Fruit fly (Drosophila melanogaster) whole organism, adult: Measurements from ENCODE around the gene CG14983.

Experiments
- CG11617 ChIP-seq: fragments of 200-800 bp; sonication (Bioruptor generic); optimal IDR thresholded peaks from 2 replicates; lab custom pipeline; 2017; ENCODE audit warnings: mild to moderate bottlenecking, missing biosample characterization, missing genetic modification reagents, missing genetic modification characterization
- CG12768 ChIP-seq: fragments of 200-800 bp; sonication (Bioruptor generic); optimal IDR thresholded peaks from 2 replicates; lab custom pipeline; 2017; ENCODE audit warnings: missing biosample characterization, missing genetic modification characterization, mild to moderate bottlenecking, moderate library complexity, missing genetic modification reagents
- CG14711 ChIP-seq: fragments of 200-800 bp; sonication (Bioruptor generic); optimal IDR thresholded peaks from 2 replicates; lab custom pipeline; 2018; ENCODE audit warnings: missing biosample characterization, mild to moderate bottlenecking, missing genetic modification characterization, moderate library complexity
- CG1620 ChIP-seq: fragments of 200-800 bp; sonication (Bioruptor generic); optimal IDR thresholded peaks from 2 replicates; lab custom pipeline; 2016; ENCODE audit warnings: missing biosample characterization, missing genetic modification characterization
- CG33017 ChIP-seq: fragments of 200-800 bp; sonication (Bioruptor generic); optimal IDR thresholded peaks from 2 replicates; lab custom pipeline; 2018; ENCODE audit warnings: missing biosample characterization, mild to moderate bottlenecking, missing genetic modification characterization, moderate library complexity
- CG5204 ChIP-seq: fragments of 200-800 bp; sonication (Bioruptor generic); optimal IDR thresholded peaks from 2 replicates; lab custom pipeline; 2016; ENCODE audit warnings: missing biosample characterization, missing genetic modification characterization
- CG7045 ChIP-seq: fragments of 200-800 bp; sonication (Bioruptor generic); optimal IDR thresholded peaks from 2 replicates; lab custom pipeline; 2017; ENCODE audit warnings: missing biosample characterization, mild to moderate bottlenecking, missing genetic modification characterization
- CG7101 ChIP-seq: fragments of 200-800 bp; sonication (Bioruptor generic); optimal IDR thresholded peaks from 2 replicates; lab custom pipeline; 2018; ENCODE audit warnings: missing biosample characterization, mild to moderate bottlenecking, missing genetic modification characterization, moderate library complexity
- Clk ChIP-seq: fragments of 200-800 bp; sonication (Bioruptor generic); optimal IDR thresholded peaks from 2 replicates; lab custom pipeline; 2017; ENCODE audit warnings: missing biosample characterization, missing genetic modification characterization
- Crg-1 ChIP-seq: fragments of 200-800 bp; sonication (Bioruptor generic); optimal IDR thresholded peaks from 2 replicates; lab custom pipeline; 2016; ENCODE audit warnings: missing biosample characterization, missing genetic modification characterization
- Hr96 ChIP-seq: fragments of 200-800 bp; sonication (Bioruptor generic); optimal IDR thresholded peaks from 2 replicates; lab custom pipeline; 2016; ENCODE audit warnings: missing biosample characterization, missing genetic modification characterization
- Mnt ChIP-seq: fragments of 200-800 bp; sonication (Bioruptor generic); optimal IDR thresholded peaks from 2 replicates; lab custom pipeline; 2016; ENCODE audit warnings: missing biosample characterization, mild to moderate bottlenecking, missing genetic modification characterization
- bab1 ChIP-seq: fragments of 200-800 bp; sonication (Bioruptor generic); optimal IDR thresholded peaks from 3 replicates; lab custom pipeline; 2019; ENCODE audit warnings: missing biosample characterization, mild to moderate bottlenecking, missing genetic modification characterization, moderate library complexity
- cic ChIP-seq: fragments of 200-800 bp; sonication (Bioruptor generic); optimal IDR thresholded peaks from 2 replicates; lab custom pipeline; 2017; ENCODE audit warnings: missing biosample characterization, mild to moderate bottlenecking, missing genetic modification characterization, moderate library complexity
- cnc ChIP-seq, 2 experiments: fragments of >200 bp; optimal IDR thresholded peaks; 2 replicates each; lab custom pipeline; 2017
- kay ChIP-seq: fragments of 200-800 bp; sonication (Bioruptor generic); peaks from one replicate; lab custom pipeline; 2016; ENCODE audit warnings: missing biosample characterization, missing genetic modification characterization, borderline replicate concordance
- ovo ChIP-seq: fragments of 200-800 bp; sonication (Bioruptor generic); optimal IDR thresholded peaks from 2 replicates; lab custom pipeline; 2016; ENCODE audit warnings: missing biosample characterization, missing genetic modification characterization
- pad ChIP-seq: fragments of 200-800 bp; sonication (Bioruptor generic); optimal IDR thresholded peaks from 3 replicates; lab custom pipeline; 2017; ENCODE audit warnings: missing biosample characterization, missing genetic modification characterization, mild to moderate bottlenecking, moderate library complexity, missing genetic modification reagents
- tj ChIP-seq: fragments of 200-800 bp; sonication (Bioruptor generic); optimal IDR thresholded peaks from 3 replicates; lab custom pipeline; 2017; ENCODE audit warnings: missing biosample characterization, mild to moderate bottlenecking, missing genetic modification characterization, moderate library complexity
- toe ChIP-seq: fragments of 200-800 bp; sonication (Bioruptor generic); optimal IDR thresholded peaks from 2 replicates; lab custom pipeline; 2016; ENCODE audit warnings: missing biosample characterization, missing genetic modification characterization

The CG14983 gene

DNA sequence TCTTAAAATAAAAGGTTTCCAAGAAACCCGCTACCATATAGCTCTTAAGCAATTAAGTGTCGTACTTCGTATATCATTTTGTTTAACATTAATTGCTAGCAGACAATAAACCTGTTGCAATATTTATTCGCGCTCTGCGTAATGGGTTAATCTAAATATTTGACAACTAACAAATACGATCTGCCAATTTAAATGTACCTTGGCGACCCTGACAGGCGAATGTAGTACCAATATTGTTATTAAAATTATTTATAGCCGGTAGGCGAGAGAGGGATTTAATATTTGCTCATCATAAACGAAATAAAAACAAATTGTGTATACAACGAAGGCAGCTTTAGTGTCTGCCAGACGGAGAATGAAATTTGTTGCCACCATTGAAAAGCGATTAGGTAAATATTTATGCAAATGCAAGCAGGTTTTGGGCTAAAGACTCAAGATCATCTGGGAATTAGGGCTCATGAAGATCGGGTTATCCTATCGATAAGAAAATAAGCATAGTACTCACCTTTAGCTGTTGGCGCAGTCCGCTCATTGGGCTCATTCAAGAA lies 16.3 kb downstream of the CG14983 start:
- TF ChIP-seq tj (GFP tag; lab: Kevin White, UChicago) (no peak), Crg-1 (GFP tag; lab: Kevin White, UChicago) (no peak), CG14711 (tag; lab: Kevin White, UChicago) (no peak), Clk (no peak), kay (peak; percentile 65), CG11617 (GFP tag; lab: Kevin White, UChicago) (no peak), toe (GFP tag; lab: Kevin White, UChicago) (no peak), CG7101 (peak; percentile 25), ovo (GFP tag; lab: Kevin White, UChicago) (no peak), pad (GFP tag; lab: Kevin White, UChicago) (no peak), CG5204 (GFP tag; lab: Kevin White, UChicago) (no peak)

DNA sequence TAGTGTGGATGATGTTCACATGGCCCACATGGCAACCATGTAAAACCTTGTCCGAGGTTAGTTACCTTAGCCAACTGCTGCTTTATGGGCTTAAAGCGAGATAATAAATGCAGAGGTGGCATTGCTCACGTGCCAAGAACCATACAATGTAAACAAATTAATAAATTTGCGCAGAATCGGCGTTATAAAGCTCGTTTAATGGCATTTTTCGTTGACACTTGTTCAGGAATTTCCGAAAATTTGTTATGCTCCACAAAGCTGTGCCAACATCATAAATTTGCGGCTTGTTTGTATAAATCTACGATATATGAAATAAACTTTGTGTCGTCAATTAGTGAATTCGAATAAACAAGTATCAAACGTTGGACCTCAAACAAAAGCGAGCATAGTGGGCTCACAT lies 17.3 kb downstream of the CG14983 start:
- TF ChIP-seq CG12768 (GFP tag; lab: Kevin White, UChicago) (no peak), cnc (optimal IDR thresholded peaks at IDR 0.05; lab: Kevin White, UChicago) (no peak), CG5204 (GFP tag; lab: Kevin White, UChicago) (no peak), ovo (GFP tag; lab: Kevin White, UChicago) (no peak), tj (GFP tag; lab: Kevin White, UChicago) (peak; percentile 72), CG33017 (tag; lab: Kevin White, UChicago) (no peak)

DNA sequence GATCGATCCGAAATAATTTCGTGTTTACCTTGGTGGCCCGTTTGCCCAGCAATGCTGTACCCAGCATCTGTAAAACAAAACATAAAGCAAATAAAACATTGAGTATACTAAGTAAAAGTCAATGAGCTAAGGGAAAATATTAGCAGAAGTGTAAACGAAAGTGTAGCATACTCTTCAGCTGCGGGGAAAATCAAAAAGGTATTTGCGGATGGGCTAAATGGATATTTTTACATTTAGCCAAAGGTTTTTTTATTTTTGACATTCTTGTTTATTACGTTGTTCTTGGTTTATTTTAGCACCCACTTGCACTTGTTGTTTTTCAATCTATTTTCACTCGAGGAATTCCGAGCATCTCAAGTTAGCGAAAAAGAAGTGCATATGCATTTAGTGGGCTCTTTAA lies 18.2 kb downstream of the CG14983 start:
- no peak for TF ChIP-seq Clk
- TF ChIP-seq kay, result no peak
- TF ChIP-seq Hr96 (GFP tag; lab: Kevin White, UChicago), result no peak
- no peak for TF ChIP-seq tj (GFP tag; lab: Kevin White, UChicago)
- no peak for TF ChIP-seq Mnt (GFP tag; lab: Kevin White, UChicago)
- no peak for TF ChIP-seq CG33017 (tag; lab: Kevin White, UChicago)
- TF ChIP-seq pad (GFP tag; lab: Kevin White, UChicago), result no peak
- no peak for TF ChIP-seq ovo (GFP tag; lab: Kevin White, UChicago)
- TF ChIP-seq CG5204 (GFP tag; lab: Kevin White, UChicago), result no peak
- no peak for TF ChIP-seq CG11617 (GFP tag; lab: Kevin White, UChicago)
- TF ChIP-seq cic, result no peak
- no peak for TF ChIP-seq toe (GFP tag; lab: Kevin White, UChicago)

DNA sequence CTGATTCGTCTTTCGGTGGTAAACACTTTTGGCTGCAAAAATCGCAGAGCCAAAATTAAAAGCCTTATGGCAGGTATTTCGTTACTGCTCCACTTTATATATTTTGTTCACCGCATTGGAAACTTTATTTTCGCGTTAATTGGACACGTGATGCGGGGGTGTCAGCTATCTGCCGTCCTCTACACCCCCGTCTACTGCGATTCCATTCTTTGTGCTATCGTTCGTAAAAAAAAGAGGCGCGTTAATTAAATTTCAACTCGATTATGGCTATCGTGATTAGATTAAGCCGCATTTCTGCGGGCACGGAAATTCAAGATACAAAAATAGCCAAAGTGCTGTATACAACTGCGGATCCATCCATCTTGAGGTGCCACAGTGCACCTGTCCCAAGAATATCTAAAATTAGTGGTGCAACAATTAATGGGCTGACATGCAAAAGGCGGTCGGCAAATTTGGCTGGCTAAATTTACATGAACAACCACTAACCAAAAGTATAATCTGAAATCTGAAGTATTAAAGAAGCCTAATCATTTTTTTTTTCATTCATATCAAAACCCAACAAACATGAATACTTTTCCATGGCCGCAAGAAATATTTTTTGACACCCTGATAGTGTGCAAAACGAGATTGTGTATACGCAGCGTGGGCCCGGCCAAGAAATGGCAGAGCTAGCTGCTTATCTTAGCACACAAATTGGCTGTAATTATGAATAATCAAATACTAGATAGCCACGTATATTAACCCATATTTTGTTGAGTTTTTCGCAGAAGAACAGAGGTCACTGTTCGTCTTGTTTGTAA lies 18.9 kb downstream of the CG14983 start:
- TF ChIP-seq tj (GFP tag; lab: Kevin White, UChicago) (no peak), Crg-1 (GFP tag; lab: Kevin White, UChicago) (no peak), bab1 (GFP tag; lab: Kevin White, UChicago) (no peak), ovo (GFP tag; lab: Kevin White, UChicago) (no peak), CG7101 (no peak), cic (no peak), pad (GFP tag; lab: Kevin White, UChicago) (no peak), Hr96 (GFP tag; lab: Kevin White, UChicago) (no peak), Clk (no peak), cnc (optimal IDR thresholded peaks at IDR 0.05; lab: Kevin White, UChicago) (no peak), CG5204 (GFP tag; lab: Kevin White, UChicago) (no peak), CG11617 (GFP tag; lab: Kevin White, UChicago) (no peak), kay (no peak), CG33017 (tag; lab: Kevin White, UChicago) (no peak), CG1620 (GFP tag; lab: Kevin White, UChicago) (no peak), Mnt (GFP tag; lab: Kevin White, UChicago) (no peak), toe (GFP tag; lab: Kevin White, UChicago) (no peak), CG12768 (GFP tag; lab: Kevin White, UChicago) (no peak), CG7045 (GFP tag; lab: Kevin White, UChicago) (no peak)

DNA sequence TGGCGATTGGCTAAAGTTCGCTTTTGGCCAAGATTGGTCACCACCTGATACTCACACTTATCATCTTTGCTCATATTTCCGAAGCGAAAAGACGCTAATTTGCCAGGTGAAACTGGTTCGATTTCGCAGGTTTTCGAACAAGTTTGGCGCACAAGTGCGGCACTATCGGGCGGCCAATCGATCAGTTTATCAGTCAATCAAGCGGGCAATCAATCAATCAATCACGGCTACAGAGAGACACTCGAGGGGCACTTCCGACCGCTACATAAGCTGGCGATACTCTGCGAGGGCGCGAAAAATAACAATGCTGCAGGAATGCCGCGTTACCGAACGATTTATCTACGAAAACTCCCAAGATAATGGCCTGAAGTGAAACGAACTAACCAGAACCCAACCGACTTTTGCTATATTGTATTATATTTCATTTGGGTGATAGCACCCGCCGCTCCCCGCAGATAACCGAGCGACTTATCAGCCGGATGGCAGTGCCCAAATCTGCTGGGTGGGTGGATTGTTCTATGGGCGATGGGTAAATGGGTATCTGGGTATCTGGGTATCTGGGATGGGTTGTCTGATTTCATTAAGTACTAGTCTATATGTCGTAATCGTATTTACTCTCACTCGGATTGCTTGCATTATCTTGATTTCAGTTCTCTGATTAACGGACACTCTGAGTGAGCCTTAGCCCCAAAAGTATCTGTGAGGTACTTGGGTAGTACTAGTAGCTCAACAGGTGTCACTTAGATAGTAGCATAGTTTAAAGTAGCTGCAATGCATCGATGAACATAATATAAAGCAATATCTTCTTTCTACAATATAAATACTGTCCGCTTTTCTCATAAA lies 19.9 kb downstream of the CG14983 start:
- TF ChIP-seq toe (GFP tag; lab: Kevin White, UChicago) (no peak), cic (peak; percentile 68)
